Worm (Caenorhabditis elegans): ENCODE results near the gene gln-1.

DNA sequence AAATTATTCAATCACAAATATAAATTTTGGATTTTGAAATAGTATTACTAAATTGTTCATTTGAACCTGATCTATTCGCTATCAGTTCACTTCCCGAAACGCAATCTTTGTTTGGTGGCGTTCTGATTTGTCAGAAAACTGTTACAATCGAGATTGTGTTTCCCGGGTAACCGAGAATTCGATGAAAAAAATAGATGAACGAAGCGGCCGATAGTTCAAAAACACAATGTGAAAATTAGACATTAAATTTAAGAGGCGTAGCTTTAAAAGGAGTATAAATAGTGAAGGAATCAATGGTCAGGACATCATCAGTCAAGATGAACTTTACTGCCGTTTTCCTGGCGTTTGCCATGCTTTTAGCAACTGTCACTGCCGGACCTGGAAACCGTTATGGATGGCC lies 27.8 kb downstream of the gln-1 start, which contains the start of gene C45B2.1:
- TF ChIP-seq F37D6.2 (tag; optimal IDR thresholded peaks at IDR 0.05) (no peak), zfp-2 (tag; optimal IDR thresholded peaks at IDR 0.05) (no peak), pha-4 (GFP tag; IDR thresholded peaks at IDR 0.05) (no peak), pha-4 (tag; optimal IDR thresholded peaks at IDR 0.05) (no peak), dpl-1 (GFP tag; optimal IDR thresholded peaks at IDR 0.05) (no peak), set-16 (GFP tag; IDR thresholded peaks at IDR 0.05) (no peak), mdl-1 (tag; optimal IDR thresholded peaks at IDR 0.05) (no peak), nhr-77 (tag; optimal IDR thresholded peaks at IDR 0.05) (no peak), pqm-1 (tag; optimal IDR thresholded peaks at IDR 0.05) (no peak), ZK546.5 (tag; optimal IDR thresholded peaks at IDR 0.05) (no peak), nhr-10 (tag; optimal IDR thresholded peaks at IDR 0.05) (no peak), unc-130 (GFP tag; optimal IDR thresholded peaks at IDR 0.05) (no peak), lin-39 (tag; optimal IDR thresholded peaks at IDR 0.05) (no peak)
